Worm (Caenorhabditis elegans): ENCODE measurements around the gene rmif-2.
"Not testable (repeated sequence)": the region's sequence is repeated elsewhere in the genome, so short reads cannot be mapped to it uniquely, and the experiment has no call there.

The rmif-2 gene

DNA sequence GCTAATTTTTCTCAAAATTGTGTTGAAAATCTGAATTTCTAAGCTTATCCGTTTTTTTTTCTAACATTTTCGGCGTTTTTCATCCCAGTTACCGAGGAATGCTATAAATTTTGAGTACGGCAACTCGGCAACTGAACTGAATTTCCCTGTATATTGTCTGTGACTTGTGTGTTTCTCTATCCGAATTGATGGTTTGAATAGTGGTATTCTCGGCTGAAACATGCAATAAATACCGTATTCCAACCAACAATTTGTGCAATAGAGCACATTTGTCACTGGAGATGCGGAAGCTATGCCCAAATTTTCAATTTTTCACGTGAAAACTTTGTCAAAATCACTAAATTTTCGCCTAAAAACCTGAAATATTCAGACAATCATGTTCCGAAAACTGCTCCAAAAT is at the start of gene rmif-2:
rmif-2 (plus strand) TSS at position 301 of the 400 bp plus-strand sequence.
- not testable (repeated sequence) for TF ChIP-seq fkh-6 (tag; optimal IDR thresholded peaks at IDR 0.05); T23F11.4 (GFP tag; optimal IDR thresholded peaks at IDR 0.05); unc-86 (tag; optimal IDR thresholded peaks at IDR 0.05)

DNA sequence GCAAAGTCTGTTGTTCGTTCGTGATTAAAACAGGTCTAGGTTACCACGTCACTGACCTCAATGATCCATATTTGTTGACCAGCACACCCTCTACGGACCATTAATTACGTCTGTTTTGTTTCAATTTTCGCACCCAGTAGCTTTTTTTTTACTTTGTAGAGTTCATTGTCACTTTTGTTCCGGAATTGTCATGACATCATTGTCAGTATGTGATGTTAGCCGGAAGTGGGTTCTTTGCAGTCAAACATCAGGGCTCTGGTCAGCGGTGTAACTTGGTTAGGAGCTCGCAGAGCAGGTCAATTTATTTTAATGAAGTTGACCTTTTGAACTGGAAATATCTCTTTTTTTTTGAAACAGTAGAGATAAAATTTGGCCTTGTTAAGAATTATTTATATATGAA is 45.7 kb upstream of the rmif-2 start, which contains the start of gene C44B12.6:
C44B12.6 (minus strand) TSS at position 101 of the 400 bp plus-strand sequence.
- TF ChIP-seq dve-1 (tag; optimal IDR thresholded peaks at IDR 0.05) (no peak), nfya-1 (tag; optimal IDR thresholded peaks at IDR 0.05) (no peak), K09A11.1 (tag; optimal IDR thresholded peaks at IDR 0.05; ENCODE audit: insufficient read depth) (no peak), ref-2 (tag; optimal IDR thresholded peaks at IDR 0.05) (no peak), hlh-15 (tag; optimal IDR thresholded peaks at IDR 0.05) (no peak), odd-2 (tag; optimal IDR thresholded peaks at IDR 0.05) (no peak), pqm-1 (tag; optimal IDR thresholded peaks at IDR 0.05) (no peak), ztf-16 (tag; optimal IDR thresholded peaks at IDR 0.05) (no peak), hlh-30 (tag; optimal IDR thresholded peaks at IDR 0.05; ENCODE audit: insufficient read depth) (no peak), unc-55 (GFP tag; optimal IDR thresholded peaks at IDR 0.05) (no peak), C38D4.7 (GFP tag; optimal IDR thresholded peaks at IDR 0.05) (no peak), ceh-19 (GFP tag; optimal IDR thresholded peaks at IDR 0.05) (no peak)

DNA sequence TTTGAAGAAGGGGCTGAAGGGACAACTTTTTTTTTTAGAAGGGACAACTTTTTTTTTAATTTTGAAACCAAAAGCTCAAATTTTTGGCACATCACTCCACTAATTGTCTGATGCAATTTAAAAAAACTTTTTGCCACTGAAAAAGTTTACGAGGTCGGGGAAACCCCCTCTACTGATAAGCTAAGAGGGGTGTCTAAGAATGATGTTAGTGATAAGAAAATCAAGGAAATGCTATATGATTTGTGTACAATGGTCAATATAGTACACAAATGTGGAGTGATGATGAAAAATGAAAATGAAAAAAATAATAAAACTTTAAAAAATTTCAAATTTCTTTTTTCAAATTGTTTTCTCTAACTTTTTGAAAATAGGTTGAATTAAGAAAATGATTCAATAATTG is 34.8 kb upstream of the rmif-2 start:
- no peak for TF ChIP-seq ceh-2 (tag; optimal IDR thresholded peaks at IDR 0.05)
- peak; percentile 79 for TF ChIP-seq elt-2 (tag; optimal IDR thresholded peaks at IDR 0.05)
- TF ChIP-seq zip-5 (tag; optimal IDR thresholded peaks at IDR 0.05): no peak

DNA sequence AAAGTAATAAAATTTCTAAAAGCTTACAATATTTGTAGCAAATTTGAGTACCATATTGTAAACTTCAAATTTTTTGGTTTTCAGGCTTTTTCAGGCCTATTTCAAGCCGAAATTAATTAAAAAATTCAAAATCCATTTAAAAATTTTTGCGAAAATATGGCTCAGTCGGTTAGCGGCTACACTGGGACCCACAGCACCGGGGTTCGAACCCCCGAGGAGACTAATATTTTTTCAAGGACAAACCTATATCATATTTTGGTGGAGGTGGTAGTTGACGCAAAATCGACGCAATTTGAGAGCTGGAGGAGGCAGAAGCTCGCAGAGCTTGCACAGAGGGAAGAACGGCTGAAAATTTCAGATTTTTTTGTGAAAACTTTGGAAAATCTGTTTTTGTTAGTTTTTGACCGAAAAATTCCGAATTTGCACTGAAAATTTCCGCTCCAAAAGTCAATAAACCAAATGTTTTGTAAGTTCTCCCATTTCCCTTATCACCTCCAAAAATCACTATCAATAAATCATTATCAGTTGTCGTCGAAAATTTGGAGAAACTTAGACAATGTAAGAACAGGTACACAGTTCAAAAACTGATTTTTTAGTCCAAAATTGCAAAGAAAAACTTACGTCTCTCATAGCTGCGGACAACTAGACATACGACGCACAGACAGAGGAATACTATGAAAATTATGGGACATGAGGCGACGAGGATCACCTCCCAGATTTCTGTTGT is 33.8 kb upstream of the rmif-2 start:
- TF ChIP-seq dve-1 (tag; optimal IDR thresholded peaks at IDR 0.05) (no peak), tbx-2 (tag; optimal IDR thresholded peaks at IDR 0.05) (no peak), elt-2 (tag; optimal IDR thresholded peaks at IDR 0.05) (peak; percentile 61)

DNA sequence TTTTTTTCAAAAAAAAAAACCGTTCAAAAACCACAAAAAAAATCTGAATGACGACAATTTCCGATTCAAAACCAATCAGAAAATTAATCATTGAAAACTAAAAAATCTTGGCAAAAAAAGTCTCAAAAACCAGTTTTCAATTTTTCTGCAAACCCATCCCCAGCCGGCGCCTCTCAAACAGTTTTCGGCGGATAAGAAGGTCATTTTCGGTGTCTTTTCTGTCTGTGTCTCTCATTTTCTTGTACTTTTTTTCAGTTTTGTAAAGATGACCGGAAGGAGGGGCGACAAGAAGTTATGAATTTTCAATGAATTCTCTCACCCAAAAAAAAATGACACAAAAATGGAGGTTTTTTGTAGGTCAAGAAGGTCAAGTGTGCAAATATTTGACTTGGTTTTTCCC is 27.2 kb upstream of the rmif-2 start:
- TF ChIP-seq dmd-4 (tag; optimal IDR thresholded peaks at IDR 0.05; ENCODE audit: borderline replicate concordance): no peak
- TF ChIP-seq nhr-232 (tag; optimal IDR thresholded peaks at IDR 0.05): no peak
- TF ChIP-seq ceh-31 (tag; optimal IDR thresholded peaks at IDR 0.05): no peak
- no peak for TF ChIP-seq ref-2 (tag; optimal IDR thresholded peaks at IDR 0.05)
- no peak for TF ChIP-seq K02D7.2 (tag; optimal IDR thresholded peaks at IDR 0.05)
- no peak for TF ChIP-seq ets-4 (tag; optimal IDR thresholded peaks at IDR 0.05)
- no peak for TF ChIP-seq lin-11 (tag; optimal IDR thresholded peaks at IDR 0.05)
- no peak for TF ChIP-seq ceh-34 (tag; optimal IDR thresholded peaks at IDR 0.05)
- no peak for TF ChIP-seq Y22D7AL.16 (tag; optimal IDR thresholded peaks at IDR 0.05)
- TF ChIP-seq ceh-14 (tag; optimal IDR thresholded peaks at IDR 0.05): no peak
- no peak for TF ChIP-seq tbx-7 (tag; optimal IDR thresholded peaks at IDR 0.05)
- no peak for TF ChIP-seq pqm-1 (tag; optimal IDR thresholded peaks at IDR 0.05)

DNA sequence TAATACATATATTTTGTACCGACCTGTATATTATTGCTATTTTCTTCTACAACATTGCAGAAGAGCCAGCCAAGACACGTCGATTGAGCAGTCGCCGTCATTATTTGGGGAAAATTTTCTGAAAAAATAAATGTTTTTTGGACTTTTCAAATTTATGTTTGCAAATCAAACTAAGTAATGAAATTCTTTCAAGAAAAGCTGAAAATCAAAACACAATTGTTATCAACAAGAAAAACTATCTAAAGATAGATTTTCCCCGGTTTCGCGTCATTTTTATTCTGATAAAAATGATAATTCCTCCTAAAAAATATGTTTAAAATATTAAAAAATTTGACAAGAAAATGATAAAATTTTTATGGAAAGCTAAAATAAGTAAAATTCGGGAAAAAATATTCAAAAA is 24.5 kb upstream of the rmif-2 start, which contains the start of gene C50A2.3:
C50A2.3 (minus strand) TSS at position 101 of the 400 bp plus-strand sequence.
- no peak for TF ChIP-seq ceh-22 (tag; optimal IDR thresholded peaks at IDR 0.05)
- no peak for TF ChIP-seq unc-86 (tag; optimal IDR thresholded peaks at IDR 0.05)
- no peak for TF ChIP-seq unc-42 (tag; optimal IDR thresholded peaks at IDR 0.05)
- TF ChIP-seq sdc-2 (tag; optimal IDR thresholded peaks at IDR 0.05): no peak
- TF ChIP-seq lin-11 (tag; optimal IDR thresholded peaks at IDR 0.05): no peak
